Worm (Caenorhabditis elegans) whole organism, mixed stage, embryonic: ENCODE measurements around the gene srr-8.

Experiments used
- blmp-1 ChIP-seq: fragments of 150-350 bp; optimal IDR thresholded peaks from 2 replicates; lab custom pipeline; 2014; ENCODE audit warnings: missing biosample characterization, missing genetic modification characterization
- elt-3 ChIP-seq: fragments of 150-350 bp; optimal IDR thresholded peaks from 2 replicates; lab custom pipeline; 2014; ENCODE audit warnings: missing biosample characterization, missing genetic modification characterization
- lin-13 ChIP-seq: fragments of 150-350 bp; optimal IDR thresholded peaks from 2 replicates; lab custom pipeline; 2014; ENCODE audit warnings: missing biosample characterization, missing genetic modification characterization
- lsy-2 ChIP-seq: fragments of 150-350 bp; optimal IDR thresholded peaks from 2 replicates; lab custom pipeline; 2014; ENCODE audit warnings: missing biosample characterization, missing genetic modification characterization
- mab-5 ChIP-seq: fragments of 150-350 bp; optimal IDR thresholded peaks from 2 replicates; lab custom pipeline; 2014; ENCODE audit warnings: missing biosample characterization, missing genetic modification characterization
- mep-1 ChIP-seq: fragments of 150-350 bp; optimal IDR thresholded peaks from 2 replicates; lab custom pipeline; 2017; ENCODE audit warnings: missing biosample characterization, missing genetic modification reagents, missing genetic modification characterization, inconsistent platforms
- nhr-76 ChIP-seq: sonication (generic microtip); optimal IDR thresholded peaks from 2 replicates; lab custom pipeline; 2017; ENCODE audit warnings: missing biosample characterization, missing genetic modification characterization
- sptf-1 ChIP-seq: sonication (generic microtip); optimal IDR thresholded peaks from 2 replicates; lab custom pipeline; 2017; ENCODE audit warnings: mild to moderate bottlenecking, missing genetic modification characterization, moderate library complexity, missing compliant biosample characterization
- unc-39 ChIP-seq: fragments of 150-350 bp; optimal IDR thresholded peaks from 2 replicates; lab custom pipeline; 2014; ENCODE audit warnings: missing biosample characterization, missing genetic modification characterization
- ztf-11 ChIP-seq: fragments of 150-350 bp; optimal IDR thresholded peaks from 2 replicates; lab custom pipeline; 2014; ENCODE audit warnings: missing biosample characterization, missing genetic modification characterization

- TF ChIP-seq nhr-76 (no peak), mab-5 (no peak), lsy-2 (tag; lab: Kevin White, UChicago) (peak; percentile 63), elt-3 (tag; lab: Kevin White, UChicago) (no peak), mep-1 (tag; lab: Kevin White, UChicago) (peak; percentile 3), blmp-1 (tag; lab: Kevin White, UChicago) (peak; percentile 88), ztf-11 (tag; lab: Kevin White, UChicago) (peak; percentile 10), sptf-1 (tag; lab: Kevin White, UChicago) (peak; percentile 28), lin-13 (tag; lab: Kevin White, UChicago) (peak; percentile 42), unc-39 (tag; lab: Kevin White, UChicago) (no peak)
Observed at ce11 chrV:5049333-5049942, 48.0 kb downstream of the srr-8 start, which contains the start of the genes pqn-51 and K11D12.14.
